Fruit fly (Drosophila melanogaster) S2 (cell line): ENCODE results near the gene CG2701.

Experiments
- CG8478 ChIP-seq: fragments of >200 bp; optimal IDR thresholded peaks from 2 replicates; lab custom pipeline; 2018
- CTCF ChIP-seq, 2 experiments: fragments of >200 bp; optimal IDR thresholded peaks; 2 replicates each; lab custom pipeline; 2018

dm6 chrX:2681601-2682000 is 38.5 kb downstream of the CG2701 start, which contains the start of gene HLH3B:
- TF ChIP-seq CG8478 (lab: Kevin White, UChicago) (no peak), CTCF (optimal IDR thresholded peaks at IDR 0.05; lab: Kevin White, UChicago) (no peak)
